Fruit fly (Drosophila melanogaster) whole organism, embryonic: Measurements from ENCODE around the gene CG14135.

Source experiments
- ATbp ChIP-seq: fragments of 200-800 bp; sonication (Bioruptor generic); optimal IDR thresholded peaks from 2 replicates; lab custom pipeline; 2017; ENCODE audit warnings: missing biosample characterization, mild to moderate bottlenecking, missing genetic modification characterization, missing genetic modification reagents
- Ada2b ChIP-seq: fragments of 200-800 bp; sonication (Bioruptor generic); IDR thresholded peaks from 2 replicates; pipeline ENCODE4 v1.3.6; 2022; ENCODE audit warnings: missing biosample characterization, missing genetic modification characterization
- Asciz ChIP-seq: fragments of 200-800 bp; sonication (Bioruptor generic); optimal IDR thresholded peaks from 2 replicates; lab custom pipeline; 2017; ENCODE audit warnings: missing biosample characterization, mild to moderate bottlenecking, missing genetic modification characterization, missing genetic modification reagents
- BEAF-32 ChIP-seq: fragments of 200-800 bp; sonication (Bioruptor generic); optimal IDR thresholded peaks from 3 replicates; lab custom pipeline; 2017; ENCODE audit warnings: missing biosample characterization, missing genetic modification characterization, mild to moderate bottlenecking, moderate library complexity, missing genetic modification reagents
- Bdp1 ChIP-seq: fragments of 200-800 bp; sonication (Bioruptor generic); optimal IDR thresholded peaks from 3 replicates; lab custom pipeline; 2016; ENCODE audit warnings: missing biosample characterization, missing genetic modification characterization
- C15 ChIP-seq: fragments of 200-800 bp; sonication (Bioruptor generic); IDR thresholded peaks from 3 replicates; pipeline ENCODE4 v1.3.6; 2022; ENCODE audit warnings: missing biosample characterization, missing genetic modification characterization
- CG11085 ChIP-seq: fragments of 200-800 bp; sonication (Bioruptor generic); IDR thresholded peaks from 2 replicates; pipeline ENCODE4 v1.3.6; 2022; ENCODE audit warnings: missing biosample characterization, missing genetic modification characterization
- CG11696 ChIP-seq: fragments of 200-800 bp; sonication (Bioruptor generic); IDR thresholded peaks from 2 replicates; pipeline ENCODE4 v1.3.6; 2022; ENCODE audit warnings: missing biosample characterization, missing genetic modification characterization
- CG12155 ChIP-seq: fragments of 200-800 bp; sonication (Bioruptor generic); optimal IDR thresholded peaks from 3 replicates; lab custom pipeline; 2016; ENCODE audit warnings: missing biosample characterization, missing genetic modification characterization
- CG12659 ChIP-seq: fragments of 200-800 bp; sonication (Bioruptor generic); optimal IDR thresholded peaks from 3 replicates; lab custom pipeline; 2017; ENCODE audit warnings: mild to moderate bottlenecking, missing biosample characterization, missing genetic modification reagents, missing genetic modification characterization
- CG14710 ChIP-seq: fragments of 200-800 bp; sonication (Bioruptor generic); optimal IDR thresholded peaks from 3 replicates; lab custom pipeline; 2019; ENCODE audit warnings: missing biosample characterization, mild to moderate bottlenecking, missing genetic modification characterization, moderate library complexity
- CG17568 ChIP-seq: fragments of 200-800 bp; sonication (Bioruptor generic); optimal IDR thresholded peaks from 2 replicates; lab custom pipeline; 2018; ENCODE audit warnings: missing biosample characterization, mild to moderate bottlenecking, missing genetic modification characterization, moderate library complexity
- CG2875 ChIP-seq: fragments of 200-800 bp; sonication (Bioruptor generic); optimal IDR thresholded peaks from 2 replicates; lab custom pipeline; 2017; ENCODE audit warnings: missing biosample characterization, mild to moderate bottlenecking, missing genetic modification characterization, missing genetic modification reagents
- CG30431 ChIP-seq: fragments of 200-800 bp; sonication (Bioruptor generic); optimal IDR thresholded peaks from 2 replicates; lab custom pipeline; 2017; ENCODE audit warnings: missing biosample characterization, missing genetic modification characterization
- CG32767 ChIP-seq: fragments of 200-800 bp; sonication (Bioruptor generic); IDR thresholded peaks from 2 replicates; pipeline ENCODE4 v1.3.6; 2022; ENCODE audit warnings: missing biosample characterization, missing genetic modification characterization
- CG32772 ChIP-seq: fragments of 200-800 bp; sonication (Bioruptor generic); IDR thresholded peaks from 2 replicates; pipeline ENCODE4 v1.3.6; 2022; ENCODE audit warnings: missing biosample characterization, missing genetic modification characterization
- CG33213 ChIP-seq: fragments of 200-800 bp; sonication (Bioruptor generic); optimal IDR thresholded peaks from 3 replicates; lab custom pipeline; 2016; ENCODE audit warnings: missing biosample characterization, missing genetic modification characterization
- CG3847 ChIP-seq: fragments of 200-800 bp; sonication (Bioruptor generic); IDR thresholded peaks from 2 replicates; pipeline ENCODE4 v1.3.6; 2022; ENCODE audit warnings: missing biosample characterization, missing genetic modification characterization
- CG6254 ChIP-seq: fragments of 200-800 bp; sonication (Bioruptor generic); optimal IDR thresholded peaks from 3 replicates; lab custom pipeline; 2017; ENCODE audit warnings: mild to moderate bottlenecking, missing biosample characterization, missing genetic modification reagents, missing genetic modification characterization
- CG6689 ChIP-seq: fragments of 200-800 bp; sonication (Bioruptor generic); IDR thresholded peaks from 2 replicates; pipeline ENCODE4 v1.3.6; 2022; ENCODE audit warnings: missing biosample characterization, missing genetic modification characterization
- CG6813 ChIP-seq: fragments of 200-800 bp; sonication (Bioruptor generic); optimal IDR thresholded peaks from 2 replicates; lab custom pipeline; 2017; ENCODE audit warnings: missing biosample characterization, missing genetic modification characterization, mild to moderate bottlenecking, moderate library complexity, missing genetic modification reagents
- CG6854 ChIP-seq: fragments of 200-800 bp; sonication (Bioruptor generic); optimal IDR thresholded peaks from 3 replicates; lab custom pipeline; 2017; ENCODE audit warnings: missing biosample characterization, mild to moderate bottlenecking, missing genetic modification characterization
- CG7556 ChIP-seq: fragments of 200-800 bp; sonication (Bioruptor generic); optimal IDR thresholded peaks from 2 replicates; lab custom pipeline; 2017; ENCODE audit warnings: missing biosample characterization, mild to moderate bottlenecking, missing genetic modification characterization
- CG9817 ChIP-seq: fragments of 200-800 bp; sonication (Bioruptor generic); optimal IDR thresholded peaks from 2 replicates; lab custom pipeline; 2018; ENCODE audit warnings: missing biosample characterization, mild to moderate bottlenecking, missing genetic modification characterization, moderate library complexity
- CG9932 ChIP-seq: fragments of 200-800 bp; sonication (Bioruptor generic); IDR thresholded peaks from 2 replicates; pipeline ENCODE4 v1.3.6; 2022; ENCODE audit warnings: missing biosample characterization, missing genetic modification characterization
- Dip3 ChIP-seq: fragments of 200-800 bp; sonication (Bioruptor generic); optimal IDR thresholded peaks from 3 replicates; lab custom pipeline; 2016; ENCODE audit warnings: missing biosample characterization, missing genetic modification characterization
- MBD-R2 ChIP-seq: fragments of 200-800 bp; sonication (Bioruptor generic); IDR thresholded peaks from 2 replicates; pipeline ENCODE4 v1.3.6; 2022; ENCODE audit warnings: missing biosample characterization, missing genetic modification characterization
- Nf-YC ChIP-seq: fragments of 200-800 bp; optimal IDR thresholded peaks from 3 replicates; lab custom pipeline; 2019; ENCODE audit warnings: missing biosample characterization, mild to moderate bottlenecking, missing genetic modification characterization, moderate library complexity
- Ptx1 ChIP-seq: fragments of 200-800 bp; sonication (Bioruptor generic); IDR thresholded peaks from 2 replicates; pipeline ENCODE4 v1.3.6; 2022; ENCODE audit warnings: missing biosample characterization, missing genetic modification characterization
- Sin3A ChIP-seq: fragments of >200 bp; optimal IDR thresholded peaks from 2 replicates; lab custom pipeline; 2018
- Stat92E ChIP-seq, 3 experiments: fragments of >200 bp in 2 of 3; fragments of 200-800 bp in 1 of 3; sonication (Bioruptor generic) in 1 of 3; optimal IDR thresholded peaks; 2 replicates each; lab custom pipeline; 2017 to 2019; ENCODE audit warnings: missing biosample characterization in 3 of 3, missing genetic modification characterization in 3 of 3, mild to moderate bottlenecking in 1 of 3, moderate library complexity in 1 of 3
- bbx ChIP-seq: fragments of 200-800 bp; sonication (Bioruptor generic); IDR thresholded peaks from 2 replicates; pipeline ENCODE4 v1.3.6; 2022; ENCODE audit warnings: missing biosample characterization, missing genetic modification characterization; ENCODE audit not compliant: partially characterized antibody
- cwo ChIP-seq: fragments of 200-800 bp; sonication (Bioruptor generic); optimal IDR thresholded peaks from 3 replicates; lab custom pipeline; 2017; ENCODE audit warnings: missing biosample characterization, missing genetic modification characterization, mild to moderate bottlenecking, moderate library complexity, missing genetic modification reagents
- gce ChIP-seq: fragments of 200-800 bp; sonication (Bioruptor generic); IDR thresholded peaks from 3 replicates; pipeline ENCODE4 v1.3.6; 2022; ENCODE audit warnings: missing biosample characterization, missing genetic modification characterization
- gcm2 ChIP-seq: fragments of 200-800 bp; sonication (Bioruptor generic); optimal IDR thresholded peaks from 2 replicates; lab custom pipeline; 2016; ENCODE audit warnings: missing biosample characterization, missing genetic modification characterization
- ham ChIP-seq: fragments of 200-800 bp; sonication (Bioruptor generic); IDR thresholded peaks from 2 replicates; pipeline ENCODE4 v1.3.6; 2022; ENCODE audit warnings: missing biosample characterization, missing genetic modification characterization
- hbn ChIP-seq: fragments of 200-800 bp; sonication (Bioruptor generic); IDR thresholded peaks from 2 replicates; pipeline ENCODE4 v1.3.6; 2022; ENCODE audit warnings: missing biosample characterization, missing genetic modification characterization; ENCODE audit not compliant: partially characterized antibody
- hkb ChIP-seq, 2 experiments: fragments of 200-800 bp in 1 of 2; fragments of >200 bp in 1 of 2; sonication (Bioruptor generic) in 1 of 2; IDR thresholded peaks in 1 of 2; optimal IDR thresholded peaks in 1 of 2; 2 replicates each; pipeline versions ENCODE4 v1.3.6 to Lab custom; 2017 to 2022; ENCODE audit warnings: missing biosample characterization in 1 of 2, missing genetic modification characterization in 1 of 2
- odd ChIP-seq: fragments of 200-800 bp; sonication (Bioruptor generic); optimal IDR thresholded peaks from 2 replicates; lab custom pipeline; 2017; ENCODE audit warnings: missing biosample characterization, mild to moderate bottlenecking, missing genetic modification characterization
- onecut ChIP-seq: fragments of 200-800 bp; sonication (Bioruptor generic); IDR thresholded peaks from 2 replicates; pipeline ENCODE4 v1.3.6; 2022; ENCODE audit warnings: missing biosample characterization, missing genetic modification characterization
- ro ChIP-seq: fragments of 200-800 bp; sonication (Bioruptor generic); IDR thresholded peaks from 2 replicates; pipeline ENCODE4 v1.3.6; 2022; ENCODE audit warnings: missing biosample characterization, missing genetic modification characterization
- tna ChIP-seq: fragments of 200-800 bp; sonication (Bioruptor generic); IDR thresholded peaks from 2 replicates; pipeline ENCODE4 v1.3.6; 2022; ENCODE audit warnings: missing biosample characterization, missing genetic modification characterization; ENCODE audit not compliant: partially characterized antibody
- toy ChIP-seq: fragments of 200-800 bp; sonication (Bioruptor generic); IDR thresholded peaks from 2 replicates; pipeline ENCODE4 v1.3.6; 2022; ENCODE audit warnings: missing biosample characterization, missing genetic modification characterization
- trem ChIP-seq: fragments of 200-800 bp; optimal IDR thresholded peaks from 3 replicates; lab custom pipeline; 2019; ENCODE audit warnings: missing biosample characterization, mild to moderate bottlenecking, missing genetic modification characterization, moderate library complexity
- vnd ChIP-seq: fragments of 200-800 bp; sonication (Bioruptor generic); IDR thresholded peaks from 3 replicates; pipeline ENCODE4 v1.3.6; 2022; ENCODE audit warnings: missing biosample characterization, missing genetic modification characterization; ENCODE audit not compliant: partially characterized antibody
- yki ChIP-seq: fragments of >200 bp; optimal IDR thresholded peaks from 3 replicates; lab custom pipeline; 2018
- z ChIP-seq: fragments of 200-800 bp; sonication (Bioruptor generic); IDR thresholded peaks from 3 replicates; pipeline ENCODE4 v1.3.6; 2022; ENCODE audit warnings: missing biosample characterization, missing genetic modification characterization
- zf30C ChIP-seq: fragments of 200-800 bp; sonication (Bioruptor generic); optimal IDR thresholded peaks from 3 replicates; lab custom pipeline; 2018; ENCODE audit warnings: missing biosample characterization, mild to moderate bottlenecking, missing genetic modification characterization

Gene CG14135

dm6 chr3L:11696294-11697116 is 5.1 kb downstream of the CG14135 start, which contains the start of gene Dph1 (continued):
- TF ChIP-seq CG7556 (peak; percentile 82), Nf-YC (tag; lab: Kevin White, UChicago) (peak; percentile 66), CG2875 (GFP tag; lab: Kevin White, UChicago) (peak; percentile 70), CG6254 (GFP tag; lab: Kevin White, UChicago) (peak; percentile 65), Asciz (peak; percentile 89), Sin3A (lab: Kevin White, UChicago) (peak; percentile 55), gcm2 (peak; percentile 79), ATbp (peak; percentile 88), toy (GFP tag; lab: Robert Waterston, UW) (0 out of 2 replicates have a peak, but pooled peaks have one; percentile 36), CG11085 (no peak; the same call in 1 of the 2 replicates), vnd (GFP tag; lab: Robert Waterston, UW) (no peak), gce (peak; percentile 87), Ptx1 (no peak; the same call in 1 of the 2 replicates), Bdp1 (GFP tag; lab: Kevin White, UChicago) (peak; percentile 75), tna (GFP tag; lab: Robert Waterston, UW) (no peak; the same call in 1 of the 2 replicates), odd (GFP tag; lab: Kevin White, UChicago) (peak; percentile 76), BEAF-32 (GFP tag; lab: Kevin White, UChicago) (peak; percentile 30), bbx (GFP tag; lab: Robert Waterston, UW) (peak; percentile 57), Dip3 (peak; percentile 77), CG12155 (peak; percentile 58), MBD-R2 (peak; percentile 70), z (GFP tag; lab: Robert Waterston, UW) (no peak), Ada2b (peak; percentile 85), Stat92E (GFP tag; optimal IDR thresholded peaks at IDR 0.05; lab: Kevin White, UChicago) (peak in 1 of 3 experiments; percentile 92), ham (GFP tag; lab: Robert Waterston, UW) (peak; percentile 42; the same call in 1 of the 2 replicates), CG11696 (GFP tag; lab: Robert Waterston, UW) (peak; percentile 67), zf30C (no peak), CG32772 (GFP tag; lab: Robert Waterston, UW) (no peak; the same call in 1 of the 2 replicates), CG6854 (GFP tag; lab: Kevin White, UChicago) (peak; percentile 78), CG14710 (peak; percentile 76), CG3847 (GFP tag; lab: Robert Waterston, UW) (peak; percentile 56), cwo (GFP tag; lab: Kevin White, UChicago) (peak; percentile 85), CG12659 (GFP tag; lab: Kevin White, UChicago) (peak; percentile 89), onecut (GFP tag; lab: Robert Waterston, UW) (peak; percentile 70), CG17568 (GFP tag; lab: Kevin White, UChicago) (peak; percentile 68), CG9817 (tag; lab: Kevin White, UChicago) (peak; percentile 66), ro (0 out of 2 replicates have a peak, but pooled peaks have one; percentile 20), hkb (optimal IDR thresholded peaks at IDR 0.05; lab: Kevin White, UChicago) (no peak), hkb (GFP tag; IDR thresholded peaks at IDR 0.05; lab: Robert Waterston, UW) (peak; percentile 92), CG9932 (GFP tag; lab: Robert Waterston, UW) (peak; percentile 8; the same call in 1 of the 2 replicates), C15 (GFP tag; lab: Robert Waterston, UW) (peak; percentile 81; the same call in 2 of the 3 replicates), hbn (GFP tag; lab: Robert Waterston, UW) (no peak), CG30431 (GFP tag; lab: Kevin White, UChicago) (peak; percentile 73), CG33213 (GFP tag; lab: Kevin White, UChicago) (peak; percentile 57), yki (lab: Kevin White, UChicago) (no peak), CG32767 (peak; percentile 86), trem (tag; lab: Kevin White, UChicago) (peak; percentile 59), CG6689 (GFP tag; lab: Robert Waterston, UW) (peak; percentile 82; the same call in 1 of the 2 replicates), CG6813 (peak; percentile 84)
